Worm (Caenorhabditis elegans) whole organism, L4 larva: ENCODE data around the gene lron-2.

Experiments used
- F37D6.2 ChIP-seq: sonication (generic microtip); optimal IDR thresholded peaks from 2 replicates; lab custom pipeline; 2016; ENCODE audit warnings: mild to moderate bottlenecking, missing genetic modification characterization, missing compliant biosample characterization
- Y105C5A.15 ChIP-seq: fragments of 200-800 bp; sonication (Bioruptor generic); IDR thresholded peaks from 2 replicates; pipeline ENCODE4 v1.3.6; 2022; ENCODE audit warnings: missing genetic modification characterization, missing compliant biosample characterization
- ZK337.2 ChIP-seq: fragments of 200-800 bp; sonication (Bioruptor generic); IDR thresholded peaks from 2 replicates; pipeline ENCODE4 v1.3.6; 2022; ENCODE audit warnings: missing genetic modification reagents, missing genetic modification characterization, missing compliant biosample characterization
- aha-1 ChIP-seq: fragments of 150-350 bp; peaks from one replicate; lab custom pipeline; 2014; ENCODE audit warnings: missing biosample characterization, missing genetic modification characterization
- ama-1 ChIP-seq: fragments of 150-350 bp; optimal IDR thresholded peaks from 2 replicates; lab custom pipeline; 2014; ENCODE audit warnings: inconsistent platforms, mixed read lengths
- ceh-32 ChIP-seq: sonication (generic microtip); optimal IDR thresholded peaks from 2 replicates; lab custom pipeline; 2016; ENCODE audit warnings: mild to moderate bottlenecking, missing genetic modification characterization, missing compliant biosample characterization; ENCODE audit not compliant: poor library complexity
- ceh-44 ChIP-seq: fragments of 200-800 bp; sonication (Bioruptor generic); IDR thresholded peaks from 2 replicates; pipeline ENCODE4 v1.3.6; 2022; ENCODE audit warnings: missing genetic modification reagents, missing genetic modification characterization, missing compliant biosample characterization
- ces-1 ChIP-seq: fragments of 150-350 bp; sonication (generic microtip); optimal IDR thresholded peaks from 4 replicates; lab custom pipeline; 2014; ENCODE audit warnings: missing biosample characterization, missing genetic modification reagents, missing genetic modification characterization
- cey-2 ChIP-seq: sonication (generic microtip); optimal IDR thresholded peaks from 3 replicates; lab custom pipeline; 2017; ENCODE audit warnings: missing genetic modification characterization, mild to moderate bottlenecking, missing compliant biosample characterization, antibody characterized with exemption, borderline replicate concordance; ENCODE audit not compliant: insufficient read depth
- ctbp-1 ChIP-seq: fragments of 200-800 bp; sonication (Bioruptor generic); IDR thresholded peaks from 2 replicates; pipeline ENCODE4 v1.3.6; 2022; ENCODE audit warnings: missing genetic modification reagents, missing genetic modification characterization, missing compliant biosample characterization
- daf-12 ChIP-seq: fragments of 150-350 bp; optimal IDR thresholded peaks from 2 replicates; lab custom pipeline; 2014; ENCODE audit warnings: missing biosample characterization, missing genetic modification reagents, missing genetic modification characterization
- daf-16 ChIP-seq, 3 experiments: sonication (generic microtip); optimal IDR thresholded peaks; 2 replicates each; lab custom pipeline; 2016 to 2017; ENCODE audit warnings: missing genetic modification characterization in 3 of 3, missing genetic modification reagents in 3 of 3, mild to moderate bottlenecking in 2 of 3, missing compliant biosample characterization in 2 of 3, missing biosample characterization in 1 of 3, moderate library complexity in 1 of 3
- daf-8 ChIP-seq: fragments of 200-800 bp; sonication (Bioruptor generic); IDR thresholded peaks from 2 replicates; pipeline ENCODE4 v1.3.6; 2022; ENCODE audit warnings: missing genetic modification characterization, missing compliant biosample characterization
- duxl-1 ChIP-seq: sonication (generic microtip); optimal IDR thresholded peaks from 2 replicates; lab custom pipeline; 2016; ENCODE audit warnings: mild to moderate bottlenecking, missing genetic modification characterization, moderate library complexity, missing compliant biosample characterization; ENCODE audit not compliant: poor library complexity
- hlh-11 ChIP-seq: fragments of 200-800 bp; sonication (Bioruptor generic); optimal IDR thresholded peaks from 2 replicates; lab custom pipeline; 2018; ENCODE audit warnings: mild to moderate bottlenecking, missing genetic modification characterization, missing compliant biosample characterization
- hlh-30 ChIP-seq: sonication (generic microtip); optimal IDR thresholded peaks from 2 replicates; lab custom pipeline; 2017; ENCODE audit warnings: antibody characterized with exemption, mild to moderate bottlenecking, missing genetic modification characterization, missing compliant biosample characterization; ENCODE audit not compliant: insufficient read depth
- hmg-1.1 ChIP-seq: fragments of 200-800 bp; sonication (Bioruptor generic); IDR thresholded peaks from 2 replicates; pipeline ENCODE4 v1.3.6; 2022; ENCODE audit warnings: missing genetic modification reagents, missing genetic modification characterization, missing compliant biosample characterization
- jun-1 ChIP-seq: fragments of 150-350 bp; optimal IDR thresholded peaks from 2 replicates; lab custom pipeline; 2014; ENCODE audit warnings: missing biosample characterization, missing genetic modification reagents, missing genetic modification characterization
- lim-7 ChIP-seq: fragments of 200-800 bp; sonication (Bioruptor generic); IDR thresholded peaks from 2 replicates; pipeline ENCODE4 v1.3.6; 2022; ENCODE audit warnings: missing genetic modification characterization, missing compliant biosample characterization
- lin-1 ChIP-seq: fragments of 200-800 bp; sonication (Bioruptor generic); IDR thresholded peaks from 2 replicates; pipeline ENCODE4 v1.3.6; 2022; ENCODE audit warnings: missing genetic modification reagents, missing genetic modification characterization, missing compliant biosample characterization
- lin-13 ChIP-seq: fragments of 150-350 bp; optimal IDR thresholded peaks from 2 replicates; lab custom pipeline; 2014; ENCODE audit warnings: missing biosample characterization, missing genetic modification reagents, missing genetic modification characterization
- lin-15B ChIP-seq: fragments of 150-350 bp; sonication (generic microtip); optimal IDR thresholded peaks from 3 replicates; lab custom pipeline; 2014; ENCODE audit warnings: missing biosample characterization, missing genetic modification characterization
- lin-29 ChIP-seq: fragments of 200-800 bp; sonication (Bioruptor generic); IDR thresholded peaks from 2 replicates; pipeline ENCODE4 v1.3.6; 2022; ENCODE audit warnings: missing genetic modification reagents, missing genetic modification characterization, missing compliant biosample characterization
- lin-39 ChIP-seq: fragments of 150-350 bp; optimal IDR thresholded peaks from 2 replicates; lab custom pipeline; 2014; ENCODE audit warnings: missing biosample characterization, missing genetic modification reagents, missing genetic modification characterization
- lsy-2 ChIP-seq, 2 experiments: fragments of 150-350 bp in 1 of 2; sonication (generic microtip) in 1 of 2; optimal IDR thresholded peaks; 2 replicates each; lab custom pipeline; 2014 to 2017; ENCODE audit warnings: missing biosample characterization in 2 of 2, missing genetic modification characterization in 2 of 2
- madf-9 ChIP-seq: fragments of 200-800 bp; sonication (Bioruptor generic); conservative IDR thresholded peaks from 2 replicates; pipeline ENCODE4 v1.3.6; 2022; ENCODE audit warnings: missing genetic modification reagents, missing genetic modification characterization, missing compliant biosample characterization
- mep-1 ChIP-seq: fragments of 150-350 bp; sonication (generic microtip); optimal IDR thresholded peaks from 3 replicates; lab custom pipeline; 2014; ENCODE audit warnings: missing biosample characterization, missing genetic modification characterization
- mes-2 ChIP-seq: sonication (generic microtip); optimal IDR thresholded peaks from 2 replicates; lab custom pipeline; 2016; ENCODE audit warnings: missing genotype, mild to moderate bottlenecking, missing genetic modification characterization, missing compliant biosample characterization; ENCODE audit not compliant: poor library complexity, severe bottlenecking
- mxl-2 ChIP-seq: fragments of 200-800 bp; sonication (Bioruptor generic); conservative IDR thresholded peaks from 2 replicates; pipeline ENCODE4 v1.3.6; 2022; ENCODE audit warnings: missing genetic modification reagents, missing genetic modification characterization, missing compliant biosample characterization
- nhr-102 ChIP-seq: sonication (generic microtip); optimal IDR thresholded peaks from 2 replicates; lab custom pipeline; 2016; ENCODE audit warnings: mild to moderate bottlenecking, missing genetic modification characterization, moderate library complexity, missing compliant biosample characterization
- nhr-11 ChIP-seq: fragments of 150-350 bp; optimal IDR thresholded peaks from 2 replicates; lab custom pipeline; 2014; ENCODE audit warnings: missing biosample characterization, missing genetic modification characterization
- nhr-111 ChIP-seq: fragments of 200-800 bp; sonication (Bioruptor generic); optimal IDR thresholded peaks from 2 replicates; lab custom pipeline; 2018; ENCODE audit warnings: mild to moderate bottlenecking, missing genetic modification characterization, missing compliant biosample characterization
- nhr-28 ChIP-seq: fragments of 150-350 bp; optimal IDR thresholded peaks from 2 replicates; lab custom pipeline; 2014; ENCODE audit warnings: missing biosample characterization, missing genetic modification characterization
- nhr-41 ChIP-seq: fragments of 200-800 bp; sonication (Bioruptor generic); IDR thresholded peaks from 2 replicates; pipeline ENCODE4 v1.3.6; 2022; ENCODE audit warnings: missing genetic modification reagents, missing genetic modification characterization, missing compliant biosample characterization
- nhr-48 ChIP-seq: sonication (generic microtip); optimal IDR thresholded peaks from 2 replicates; lab custom pipeline; 2016; ENCODE audit warnings: mild to moderate bottlenecking, missing genetic modification characterization, missing compliant biosample characterization
- nhr-6 ChIP-seq: fragments of 150-350 bp; optimal IDR thresholded peaks from 2 replicates; lab custom pipeline; 2014; ENCODE audit warnings: missing biosample characterization, missing genetic modification characterization
- nhr-77 ChIP-seq: fragments of 150-350 bp; optimal IDR thresholded peaks from 2 replicates; lab custom pipeline; 2014; ENCODE audit warnings: missing biosample characterization, missing genetic modification characterization
- pqm-1 ChIP-seq: sonication (generic microtip); optimal IDR thresholded peaks from 2 replicates; lab custom pipeline; 2017; ENCODE audit warnings: missing biosample characterization, missing genetic modification characterization
- skn-1 ChIP-seq: fragments of 150-350 bp; optimal IDR thresholded peaks from 2 replicates; lab custom pipeline; 2014; ENCODE audit warnings: missing biosample characterization, missing genetic modification characterization
- snpc-1.2 ChIP-seq: fragments of 200-800 bp; sonication (Bioruptor generic); IDR thresholded peaks from 2 replicates; pipeline ENCODE4 v1.3.6; 2022; ENCODE audit warnings: missing genetic modification reagents, missing genetic modification characterization, missing compliant biosample characterization
- spr-3 ChIP-seq: fragments of 200-800 bp; sonication (Bioruptor generic); optimal IDR thresholded peaks from 2 replicates; lab custom pipeline; 2018; ENCODE audit warnings: mild to moderate bottlenecking, missing genetic modification characterization, missing compliant biosample characterization
- unc-62 ChIP-seq, 3 experiments: fragments of 150-350 bp in 1 of 3; sonication (generic microtip); optimal IDR thresholded peaks in 2 of 3; peaks in 1 of 3; 1 replicate in 1 of 3; 2 replicates in 2 of 3; lab custom pipeline; 2014 to 2017; ENCODE audit warnings: missing biosample characterization in 3 of 3, missing genetic modification characterization in 3 of 3, missing genetic modification reagents in 3 of 3, missing genotype in 1 of 3
- zag-1 ChIP-seq: fragments of 150-350 bp; optimal IDR thresholded peaks from 2 replicates; lab custom pipeline; 2014; ENCODE audit warnings: missing biosample characterization, missing genetic modification characterization
- zfp-2 ChIP-seq: sonication (generic microtip); optimal IDR thresholded peaks from 2 replicates; lab custom pipeline; 2016; ENCODE audit warnings: mild to moderate bottlenecking, missing genetic modification characterization, missing compliant biosample characterization
- zip-2 ChIP-seq: fragments of 150-350 bp; optimal IDR thresholded peaks from 2 replicates; lab custom pipeline; 2014; ENCODE audit warnings: missing biosample characterization, missing genetic modification characterization
- ztf-7 ChIP-seq: fragments of 150-350 bp; optimal IDR thresholded peaks from 2 replicates; lab custom pipeline; 2014; ENCODE audit warnings: missing biosample characterization, missing genetic modification characterization

lron-2 gene

DNA sequence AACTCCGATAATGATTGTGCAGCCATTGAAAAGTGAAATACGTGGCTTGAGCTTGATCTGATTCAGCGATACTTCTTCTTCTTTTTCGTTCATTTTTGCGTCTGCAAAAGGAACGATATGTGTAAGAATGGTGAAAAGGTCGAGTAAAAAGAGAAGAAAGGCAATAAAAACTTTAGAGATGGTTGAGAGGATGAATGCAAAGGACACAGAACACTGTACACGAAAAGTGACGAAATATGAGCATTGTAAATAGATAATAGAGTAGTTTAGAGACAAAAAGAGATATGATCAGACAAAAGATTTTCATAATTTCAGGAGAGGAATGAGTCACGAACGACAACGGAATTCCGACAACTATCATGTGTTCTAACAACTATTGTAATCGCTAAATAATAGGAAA, 41.1 kb downstream of the lron-2 start, which contains the start of gene aat-2:
Gene aat-2, minus strand, starts transcription at position 101 of the 400 bp plus-strand sequence.
- TF ChIP-seq aha-1 (no peak), unc-62 (GFP tag; optimal IDR thresholded peaks at IDR 0.05 in 1 of 2; lab: Kevin White, UChicago) (peak in 1 of 2 experiments; percentile 30), unc-62 (tag; optimal IDR thresholded peaks at IDR 0.05; lab: Kevin White, UChicago) (no peak)

- no peak for TF ChIP-seq madf-9 (GFP tag; lab: Robert Waterston, UW)
- TF ChIP-seq aha-1 = peak; percentile 69
- TF ChIP-seq unc-62 (GFP tag; optimal IDR thresholded peaks at IDR 0.05 in 1 of 2; lab: Kevin White, UChicago) = peak in 1 of 2 experiments; percentile 93
- TF ChIP-seq unc-62 (tag; optimal IDR thresholded peaks at IDR 0.05; lab: Kevin White, UChicago) = no peak
- TF ChIP-seq nhr-28 (tag; lab: Kevin White, UChicago) = peak; percentile 56
- no peak for TF ChIP-seq lin-29 (GFP tag; lab: Robert Waterston, UW)
- peak; percentile 81 for TF ChIP-seq mes-2 (tag; lab: Kevin White, UChicago)
- TF ChIP-seq spr-3 = no peak
- no peak for TF ChIP-seq lin-13 (GFP tag; lab: Kevin White, UChicago)
- peak; percentile 40 for TF ChIP-seq nhr-11 (tag; lab: Kevin White, UChicago)
- no peak for TF ChIP-seq skn-1 (tag; lab: Kevin White, UChicago)
- TF ChIP-seq pqm-1 (tag; lab: Kevin White, UChicago) = peak; percentile 66
- no peak for TF ChIP-seq lin-39 (tag; lab: Kevin White, UChicago)
- peak; percentile 23 for TF ChIP-seq nhr-77 (tag; lab: Kevin White, UChicago)
- TF ChIP-seq nhr-41 (GFP tag; lab: Robert Waterston, UW) = no peak
- TF ChIP-seq zag-1 (tag; lab: Kevin White, UChicago) = no peak
- no peak for TF ChIP-seq zfp-2 (tag; lab: Kevin White, UChicago)
- no peak for TF ChIP-seq ceh-32 (tag; lab: Kevin White, UChicago)
- no peak for TF ChIP-seq ama-1 (lab: Kevin White, UChicago)
- no peak for TF ChIP-seq nhr-111 (GFP tag; lab: Kevin White, UChicago)
- no peak for TF ChIP-seq daf-16 (GFP tag; optimal IDR thresholded peaks at IDR 0.05; lab: Kevin White, UChicago)
- peak; percentile 1 for TF ChIP-seq daf-16 (tag; optimal IDR thresholded peaks at IDR 0.05; lab: Kevin White, UChicago)
- TF ChIP-seq ctbp-1 (GFP tag; lab: Robert Waterston, UW) = 0 out of 2 replicates have a peak, but pooled peaks have one; percentile 50
- TF ChIP-seq ZK337.2 (GFP tag; lab: Robert Waterston, UW) = no peak
- TF ChIP-seq Y105C5A.15 = no peak
- peak; percentile 51 to 87 for TF ChIP-seq lsy-2 (tag; optimal IDR thresholded peaks at IDR 0.05; lab: Kevin White, UChicago)
- no peak for TF ChIP-seq ces-1
- no peak for TF ChIP-seq mxl-2
- TF ChIP-seq hlh-11 (tag; lab: Kevin White, UChicago) = peak; percentile 78
- no peak for TF ChIP-seq daf-8 (GFP tag; lab: Robert Waterston, UW)
- no peak for TF ChIP-seq jun-1
- TF ChIP-seq snpc-1.2 = no peak
- peak; percentile 85 for TF ChIP-seq mep-1 (tag; lab: Kevin White, UChicago)
- peak; percentile 15 for TF ChIP-seq duxl-1
- TF ChIP-seq nhr-48 (tag; lab: Kevin White, UChicago) = peak; percentile 52
- no peak for TF ChIP-seq nhr-102
- no peak for TF ChIP-seq lin-1 (GFP tag; lab: Robert Waterston, UW)
- no peak for TF ChIP-seq lim-7 (GFP tag; lab: Robert Waterston, UW)
- TF ChIP-seq ztf-7 (tag; lab: Kevin White, UChicago) = no peak
- TF ChIP-seq hlh-30 (tag; lab: Kevin White, UChicago) = peak; percentile 55
- TF ChIP-seq nhr-6 (tag; lab: Kevin White, UChicago) = peak; percentile 6
- no peak for TF ChIP-seq daf-12 (tag; lab: Kevin White, UChicago)
- TF ChIP-seq cey-2 (tag; lab: Kevin White, UChicago) = no peak
- peak; percentile 55 for TF ChIP-seq F37D6.2 (tag; lab: Kevin White, UChicago)
- TF ChIP-seq ceh-44 = no peak
- peak; percentile 45; the same call in 1 of the 2 replicates for TF ChIP-seq hmg-1.1 (GFP tag; lab: Robert Waterston, UW)
- TF ChIP-seq lin-15B (tag; lab: Kevin White, UChicago) = no peak
- no peak for TF ChIP-seq zip-2 (tag; lab: Kevin White, UChicago)
Measured at ce11 chrV:9243171-9243996, 44.0 kb downstream of the lron-2 start, which contains the start of gene glo-4. Gene glo-4 (minus strand): TSS chrV:9243221.
